Worm (Caenorhabditis elegans) whole organism, L4/young adult: ENCODE data around the gene gst-14.

Source experiments
- W03F9.2 ChIP-seq: fragments of 150-350 bp; optimal IDR thresholded peaks from 2 replicates; lab custom pipeline; 2014; ENCODE audit warnings: missing biosample characterization, missing genetic modification characterization
- dao-5 ChIP-seq: sonication (generic microtip); optimal IDR thresholded peaks from 2 replicates; lab custom pipeline; 2016; ENCODE audit warnings: missing genotype, missing genetic modification characterization, moderate library complexity, missing compliant biosample characterization
- him-1 ChIP-seq: sonication (generic microtip); optimal IDR thresholded peaks from 2 replicates; lab custom pipeline; 2016; ENCODE audit warnings: missing genotype, missing genetic modification reagents, missing genetic modification characterization, missing compliant biosample characterization

DNA sequence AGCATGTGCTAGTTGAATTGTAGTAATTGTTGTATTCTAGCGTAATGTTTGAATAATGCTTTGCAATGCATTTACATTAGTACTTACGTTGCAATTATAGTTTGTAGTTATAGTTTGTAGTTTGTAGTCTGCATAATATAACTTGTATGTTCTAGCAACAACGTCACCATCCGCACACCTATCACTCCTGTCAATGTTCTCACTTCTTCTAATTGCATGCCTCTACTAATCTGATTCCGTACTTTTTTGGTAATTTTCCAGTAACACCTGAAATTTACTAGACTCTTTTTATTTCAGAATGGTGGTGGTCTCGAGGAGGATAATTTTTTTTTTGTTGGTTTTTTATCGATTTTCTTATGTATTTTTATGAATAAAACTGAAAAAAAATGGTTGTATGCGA, 20.7 kb upstream of the gst-14 start:
- TF ChIP-seq dao-5 (tag; lab: Kevin White, UChicago): no peak
- TF ChIP-seq him-1 (tag; lab: Kevin White, UChicago): no peak
- TF ChIP-seq W03F9.2: no peak
